Fruit fly (Drosophila melanogaster) whole organism: ENCODE data around the gene CG33777.

Source experiments
- Dll ChIP-seq: fragments of >200 bp; optimal IDR thresholded peaks from 2 replicates; lab custom pipeline; 2017
- psq ChIP-seq: fragments of >200 bp; optimal IDR thresholded peaks from 2 replicates; lab custom pipeline; 2017

dm6 chr3L:4549341-4549740 lies 5.7 kb downstream of the CG33777 start:
- TF ChIP-seq psq (lab: Kevin White, UChicago) (no peak), Dll (lab: Kevin White, UChicago) (no peak)
